Worm (Caenorhabditis elegans) whole organism, young adult: Measurements from ENCODE around the gene pud-3.
"Not testable (repeated sequence)": the region's sequence is repeated elsewhere in the genome, so short reads cannot be mapped to it uniquely, and the experiment has no call there.

ENCODE experiments used
- B0019.2 ChIP-seq: fragments of 200-800 bp; sonication (Bioruptor generic); conservative IDR thresholded peaks from 2 replicates; pipeline ENCODE4 v1.3.6; 2022; ENCODE audit warnings: missing genetic modification reagents, missing genetic modification characterization, missing compliant biosample characterization
- F22D6.2 ChIP-seq: sonication (generic microtip); optimal IDR thresholded peaks from 2 replicates; lab custom pipeline; 2016; ENCODE audit warnings: mild to moderate bottlenecking, missing genetic modification characterization, missing compliant biosample characterization
- Y67H2A.10 ChIP-seq: fragments of 200-800 bp; sonication (Bioruptor generic); conservative IDR thresholded peaks from 2 replicates; pipeline ENCODE4 v1.3.6; 2022; ENCODE audit warnings: missing genetic modification reagents, missing genetic modification characterization, missing compliant biosample characterization
- ama-1 ChIP-seq, 3 experiments: fragments of 150-350 bp in 1 of 3; sonication (generic microtip) in 2 of 3; optimal IDR thresholded peaks; 2 replicates each; lab custom pipeline; 2014 to 2018; ENCODE audit warnings: missing biosample characterization in 2 of 3, missing genetic modification characterization in 2 of 3, missing genetic modification reagents in 2 of 3
- aptf-2 ChIP-seq: fragments of 200-800 bp; sonication (Bioruptor generic); conservative IDR thresholded peaks from 2 replicates; pipeline ENCODE4 v1.3.6; 2022; ENCODE audit warnings: missing genetic modification reagents, missing genetic modification characterization, missing compliant biosample characterization
- madf-8 ChIP-seq: fragments of 200-800 bp; sonication (Bioruptor generic); conservative IDR thresholded peaks from 2 replicates; pipeline ENCODE4 v1.3.6; 2022; ENCODE audit warnings: missing genetic modification reagents, missing genetic modification characterization, missing compliant biosample characterization
- nfyb-1 ChIP-seq: fragments of 200-800 bp; sonication (Bioruptor generic); IDR thresholded peaks from 2 replicates; pipeline ENCODE4 v1.3.6; 2022; ENCODE audit warnings: missing genetic modification reagents, missing genetic modification characterization, missing compliant biosample characterization
- snpc-1.1 ChIP-seq: sonication (generic microtip); optimal IDR thresholded peaks from 2 replicates; lab custom pipeline; 2017; ENCODE audit warnings: missing genetic modification characterization, mild to moderate bottlenecking, missing compliant biosample characterization, antibody characterized with exemption, moderate library complexity, missing genotype, missing genetic modification reagents; ENCODE audit not compliant: insufficient read depth
- ztf-22 ChIP-seq: fragments of 200-800 bp; sonication (Bioruptor generic); optimal IDR thresholded peaks from 2 replicates; lab custom pipeline; 2018; ENCODE audit warnings: mild to moderate bottlenecking, missing genetic modification characterization, moderate library complexity, missing compliant biosample characterization

DNA sequence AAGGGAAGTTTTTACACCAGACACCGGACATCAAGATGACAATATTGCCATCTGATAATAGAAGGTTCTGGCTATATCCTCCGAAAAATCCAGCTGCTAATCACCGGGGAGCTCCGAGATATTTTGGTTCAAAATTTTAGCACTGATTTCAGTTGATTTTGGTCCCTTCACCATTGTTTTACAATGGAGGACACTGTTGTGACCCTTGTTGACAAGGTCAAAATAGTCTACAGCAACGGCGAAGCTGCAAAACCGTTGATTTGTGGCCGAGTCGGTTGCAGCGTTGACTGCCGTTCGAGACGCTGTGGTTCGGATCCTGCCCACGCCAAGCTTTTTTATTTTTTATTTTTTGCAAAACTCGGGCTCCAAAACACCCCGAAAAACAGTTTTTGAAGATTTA is 2.9 kb upstream of the pud-3 start:
- not testable (repeated sequence) for TF ChIP-seq B0019.2 (GFP tag; lab: Robert Waterston, UW); ama-1 (optimal IDR thresholded peaks at IDR 0.05; lab: Kevin White, UChicago); ama-1 (GFP tag; optimal IDR thresholded peaks at IDR 0.05; lab: Kevin White, UChicago); ztf-22 (GFP tag; lab: Kevin White, UChicago); F22D6.2; madf-8 (GFP tag; lab: Robert Waterston, UW); Y67H2A.10 (GFP tag; lab: Robert Waterston, UW); nfyb-1 (GFP tag; lab: Robert Waterston, UW); snpc-1.1 (tag; lab: Kevin White, UChicago); aptf-2 (GFP tag; lab: Robert Waterston, UW)
